Worm (Caenorhabditis elegans): Measurements from ENCODE around the gene K10D11.6.

The K10D11.6 gene

DNA sequence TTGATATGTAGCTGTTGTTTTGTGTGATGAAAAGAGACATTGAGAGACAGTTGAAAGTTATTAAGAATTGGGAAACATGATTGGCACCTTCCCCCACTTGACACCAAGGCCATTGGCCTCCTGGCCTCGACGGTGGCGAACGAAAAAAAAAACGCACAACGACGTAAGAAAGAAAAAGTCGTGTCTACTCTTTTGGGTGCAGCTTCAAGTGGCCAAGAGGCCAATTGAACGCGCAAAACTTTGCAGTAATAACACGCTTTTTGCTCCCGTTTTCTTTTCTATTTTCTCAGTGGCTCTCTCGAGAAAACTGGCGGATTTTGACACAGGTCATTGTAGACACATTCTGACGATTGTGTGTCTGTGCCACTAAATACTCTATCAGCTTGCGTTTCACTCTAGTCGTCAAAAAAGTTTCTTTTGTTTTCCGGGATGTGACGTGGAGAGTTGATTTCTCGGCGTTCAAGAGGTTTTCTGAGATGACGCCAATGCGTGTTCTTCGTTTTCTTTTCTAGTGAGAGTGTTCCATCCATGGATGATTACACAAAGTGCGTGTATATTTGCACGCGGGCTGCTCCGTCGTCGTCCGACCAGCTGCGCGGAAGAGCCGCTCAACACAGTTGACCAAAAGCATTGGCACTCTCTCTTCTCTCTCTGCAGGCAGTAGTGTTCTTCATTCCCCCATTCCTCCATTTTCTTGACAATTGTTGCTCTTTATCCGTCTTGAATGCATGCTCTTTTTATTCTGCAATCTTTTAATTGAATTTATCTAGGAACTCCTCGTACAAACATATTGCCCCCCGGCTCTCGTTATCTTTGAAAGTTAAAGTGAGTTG lies 41.4 kb upstream of the K10D11.6 start:
- no peak for TF ChIP-seq ceh-28 (tag; optimal IDR thresholded peaks at IDR 0.05)
- TF ChIP-seq nhr-237 (tag; optimal IDR thresholded peaks at IDR 0.05) = no peak
- no peak for TF ChIP-seq R02D3.7 (tag; optimal IDR thresholded peaks at IDR 0.05)
- peak; percentile 6 for TF ChIP-seq nhr-28 (tag; optimal IDR thresholded peaks at IDR 0.05)
- TF ChIP-seq aha-1 (tag) = peak; percentile 52
- TF ChIP-seq ztf-11 (tag; optimal IDR thresholded peaks at IDR 0.05) = no peak
- 0 out of 2 replicates have a peak, but pooled peaks have one; percentile 50 for TF ChIP-seq daf-19 (GFP tag; conservative IDR thresholded peaks at IDR 0.05)
- peak; percentile 29 for TF ChIP-seq hlh-11 (tag; optimal IDR thresholded peaks at IDR 0.05)
- no peak for TF ChIP-seq nhr-10 (tag; optimal IDR thresholded peaks at IDR 0.05)
- TF ChIP-seq nhr-6 (tag; optimal IDR thresholded peaks at IDR 0.05) = no peak
- TF ChIP-seq fos-1 (tag; optimal IDR thresholded peaks at IDR 0.05) = no peak
- no peak for TF ChIP-seq nhr-77 (tag; optimal IDR thresholded peaks at IDR 0.05)
- no peak for TF ChIP-seq T26A8.4 (GFP tag; IDR thresholded peaks at IDR 0.05)
- peak; percentile 52 for TF ChIP-seq nhr-25 (tag; optimal IDR thresholded peaks at IDR 0.05; ENCODE audit: borderline replicate concordance, insufficient read depth)
- peak in 1 of 2 experiments; percentile 85 for TF ChIP-seq unc-62 (GFP tag; optimal IDR thresholded peaks at IDR 0.05 in 1 of 2)
- TF ChIP-seq unc-62 (tag; optimal IDR thresholded peaks at IDR 0.05) = no peak

DNA sequence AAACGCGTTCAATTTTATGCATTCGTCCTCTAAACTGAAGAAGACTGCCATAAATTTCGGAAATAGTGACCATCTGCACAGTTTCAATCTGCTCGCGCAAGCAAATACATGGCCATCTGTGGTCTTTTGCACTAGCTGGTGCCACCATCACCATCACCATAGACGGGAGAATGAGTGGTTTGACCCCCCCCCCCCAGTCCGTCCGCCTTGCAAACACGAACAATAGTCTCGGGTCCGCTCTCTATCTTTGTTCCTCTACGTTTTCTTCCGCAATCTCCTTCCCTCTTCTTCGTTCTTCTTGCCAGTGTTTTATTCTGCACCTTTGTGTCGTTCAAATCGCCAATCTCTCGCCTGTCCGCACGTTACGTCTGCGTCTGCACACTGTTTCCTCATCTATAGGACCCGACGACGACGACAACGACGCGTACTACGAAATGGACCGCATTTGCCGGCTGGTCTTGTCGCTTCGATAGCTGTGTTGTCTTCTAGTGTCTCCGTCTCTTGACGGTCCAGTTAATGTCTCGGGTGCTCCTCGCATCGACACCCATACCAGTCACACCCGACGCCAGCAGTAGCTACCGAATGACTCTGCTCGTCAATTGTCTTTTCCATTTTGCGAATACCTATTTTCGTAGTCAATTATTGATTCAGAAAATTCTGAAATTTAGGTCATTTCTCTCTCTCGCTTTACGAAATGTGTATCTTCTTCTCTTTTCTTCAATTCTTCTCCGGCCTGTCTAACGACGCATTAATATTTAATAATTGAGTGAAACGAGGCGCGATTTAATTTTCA lies 40.6 kb upstream of the K10D11.6 start:
- TF ChIP-seq nhr-25 (tag; optimal IDR thresholded peaks at IDR 0.05; ENCODE audit: borderline replicate concordance, insufficient read depth) (no peak), nhr-111 (GFP tag; optimal IDR thresholded peaks at IDR 0.05) (no peak), hlh-30 (tag; optimal IDR thresholded peaks at IDR 0.05; ENCODE audit: insufficient read depth) (no peak), nhr-11 (tag; optimal IDR thresholded peaks at IDR 0.05) (no peak), aha-1 (tag) (peak; percentile 32), zip-2 (tag; optimal IDR thresholded peaks at IDR 0.05) (no peak), lir-3 (tag; optimal IDR thresholded peaks at IDR 0.05) (no peak), nhr-6 (tag; optimal IDR thresholded peaks at IDR 0.05) (no peak), pqm-1 (tag; optimal IDR thresholded peaks at IDR 0.05) (no peak), attf-4 (tag; optimal IDR thresholded peaks at IDR 0.05) (no peak), zfp-3 (GFP tag; conservative IDR thresholded peaks at IDR 0.05) (no peak), ceh-62 (tag; optimal IDR thresholded peaks at IDR 0.05) (no peak), mdt-29 (GFP tag; IDR thresholded peaks at IDR 0.05) (no peak), egl-43 (GFP tag; IDR thresholded peaks at IDR 0.05) (no peak), fkh-10 (GFP tag; optimal IDR thresholded peaks at IDR 0.05) (peak; percentile 3), lin-15B (tag; optimal IDR thresholded peaks at IDR 0.05) (no peak), zip-11 (GFP tag; IDR thresholded peaks at IDR 0.05) (no peak), lsy-2 (tag; optimal IDR thresholded peaks at IDR 0.05) (no peak), nhr-41 (GFP tag; IDR thresholded peaks at IDR 0.05) (no peak), T20F7.1 (GFP tag; optimal IDR thresholded peaks at IDR 0.05) (no peak), nhr-42 (GFP tag; IDR thresholded peaks at IDR 0.05) (0 out of 2 replicates have a peak, but pooled peaks have one; percentile 25), unc-39 (tag; optimal IDR thresholded peaks at IDR 0.05) (no peak), zfp-2 (tag; optimal IDR thresholded peaks at IDR 0.05) (no peak), tag-97 (GFP tag; IDR thresholded peaks at IDR 0.05) (no peak), mxl-2 (GFP tag; conservative IDR thresholded peaks at IDR 0.05) (no peak), lin-38 (GFP tag; IDR thresholded peaks at IDR 0.05) (no peak; the same call in 1 of the 2 replicates), pha-4 (GFP tag; IDR thresholded peaks at IDR 0.05) (no peak), pha-4 (tag; optimal IDR thresholded peaks at IDR 0.05) (no peak), unc-62 (GFP tag; optimal IDR thresholded peaks at IDR 0.05 in 1 of 2) (peak in 1 of 2 experiments; percentile 79), unc-62 (tag; optimal IDR thresholded peaks at IDR 0.05) (no peak), rbr-2 (tag; optimal IDR thresholded peaks at IDR 0.05) (no peak), snpc-1.2 (GFP tag; IDR thresholded peaks at IDR 0.05) (no peak), ceh-44 (GFP tag; IDR thresholded peaks at IDR 0.05) (no peak), nhr-237 (tag; optimal IDR thresholded peaks at IDR 0.05) (no peak), nhr-28 (tag; optimal IDR thresholded peaks at IDR 0.05) (peak; percentile 22), mdl-1 (tag; optimal IDR thresholded peaks at IDR 0.05) (peak in 1 of 2 experiments; percentile 30), dpl-1 (GFP tag; optimal IDR thresholded peaks at IDR 0.05) (no peak), daf-16 (GFP tag; optimal IDR thresholded peaks at IDR 0.05) (no peak), daf-16 (tag; optimal IDR thresholded peaks at IDR 0.05) (no peak)

All from whole organism, L4 larva.